Worm (Caenorhabditis elegans) whole organism, midembryonic: Measurements from ENCODE around the gene Y69E1A.8.

Experiments
- T22C8.4 ChIP-seq: fragments of 200-800 bp; sonication (Bioruptor generic); IDR thresholded peaks from 2 replicates; pipeline ENCODE4 v1.3.6; 2022; ENCODE audit warnings: missing genetic modification characterization, missing compliant biosample characterization
- cog-1 ChIP-seq: sonication (generic microtip); optimal IDR thresholded peaks from 2 replicates; lab custom pipeline; 2016; ENCODE audit warnings: missing genetic modification characterization, missing compliant biosample characterization
- flt-1 ChIP-seq: fragments of 200-800 bp; sonication (Bioruptor generic); IDR thresholded peaks from 2 replicates; pipeline ENCODE4 v1.3.6; 2022; ENCODE audit warnings: missing genetic modification characterization, missing compliant biosample characterization
- klf-2 ChIP-seq: fragments of 200-800 bp; sonication (Bioruptor generic); conservative IDR thresholded peaks from 2 replicates; pipeline ENCODE4 v1.3.6; 2022; ENCODE audit warnings: missing genetic modification reagents, missing genetic modification characterization, missing compliant biosample characterization
- med-1 ChIP-seq: sonication (generic microtip); optimal IDR thresholded peaks from 2 replicates; lab custom pipeline; 2017; ENCODE audit warnings: missing genetic modification characterization, mild to moderate bottlenecking, missing compliant biosample characterization, antibody characterized with exemption, missing genetic modification reagents; ENCODE audit not compliant: insufficient read depth
- ref-1 ChIP-seq: fragments of 200-800 bp; sonication (Bioruptor generic); conservative IDR thresholded peaks from 2 replicates; pipeline ENCODE4 v1.3.6; 2022; ENCODE audit warnings: missing genetic modification reagents, missing genetic modification characterization, missing compliant biosample characterization
- tab-1 ChIP-seq: fragments of 200-800 bp; sonication (Bioruptor generic); IDR thresholded peaks from 2 replicates; pipeline ENCODE4 v1.3.6; 2022; ENCODE audit warnings: missing genetic modification characterization, missing compliant biosample characterization
- ztf-23 ChIP-seq: fragments of 200-800 bp; sonication (Bioruptor generic); IDR thresholded peaks from 2 replicates; pipeline ENCODE4 v1.3.6; 2022; ENCODE audit warnings: missing genetic modification reagents, missing genetic modification characterization, missing compliant biosample characterization
- ztf-29 ChIP-seq: fragments of 200-800 bp; sonication (Bioruptor generic); IDR thresholded peaks from 2 replicates; pipeline ENCODE4 v1.3.6; 2022; ENCODE audit warnings: missing genetic modification reagents, missing genetic modification characterization, missing compliant biosample characterization

The Y69E1A.8 gene

DNA sequence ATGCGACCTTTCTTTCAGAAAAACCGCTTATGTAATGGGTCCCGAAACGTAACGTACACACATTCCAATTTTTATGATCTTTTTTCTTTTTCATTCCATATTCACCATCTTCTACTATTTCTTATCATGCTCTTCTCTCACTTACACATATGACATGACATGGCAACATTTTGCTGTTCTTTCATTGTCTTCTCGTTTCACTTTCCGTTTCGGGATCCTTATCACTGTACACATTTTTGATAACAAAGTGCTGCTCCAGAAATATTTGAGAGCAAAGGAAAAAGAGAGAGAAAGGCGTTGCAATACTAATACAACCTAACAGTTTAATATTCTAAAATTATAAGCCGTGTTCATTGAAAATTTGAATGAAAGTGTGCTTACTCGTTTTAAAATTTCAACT, 3.9 kb downstream of the Y69E1A.8 start:
- TF ChIP-seq ztf-29 (GFP tag; lab: Robert Waterston, UW) (no peak), flt-1 (GFP tag; lab: Robert Waterston, UW) (no peak), cog-1 (tag; lab: Kevin White, UChicago) (no peak), klf-2 (GFP tag; lab: Robert Waterston, UW) (no peak), med-1 (GFP tag; lab: Kevin White, UChicago) (no peak), ref-1 (GFP tag; lab: Robert Waterston, UW) (no peak), T22C8.4 (no peak), tab-1 (no peak), ztf-23 (GFP tag; lab: Robert Waterston, UW) (no peak)

DNA sequence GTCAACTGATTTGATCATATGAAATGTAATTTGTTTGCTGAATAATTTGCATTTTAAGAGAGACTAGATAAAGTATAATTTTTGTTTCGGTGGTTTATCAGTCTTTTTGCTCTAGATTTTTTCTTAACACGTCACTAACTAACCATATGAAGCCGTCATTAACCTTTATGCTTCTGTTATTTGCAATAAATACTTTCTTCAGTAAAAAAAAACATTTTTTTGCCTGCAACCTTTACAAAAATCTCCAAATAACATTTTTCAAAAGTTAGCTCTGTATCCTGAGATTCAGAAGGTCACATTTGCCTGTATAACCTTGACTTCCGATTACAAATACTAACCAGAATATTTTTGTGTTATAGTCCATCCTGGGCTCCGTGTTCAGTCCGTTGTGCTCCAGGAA, 4.4 kb downstream of the Y69E1A.8 start:
- TF ChIP-seq ztf-23 (GFP tag; lab: Robert Waterston, UW) (no peak), med-1 (GFP tag; lab: Kevin White, UChicago) (no peak), flt-1 (GFP tag; lab: Robert Waterston, UW) (no peak), cog-1 (tag; lab: Kevin White, UChicago) (no peak), tab-1 (no peak), klf-2 (GFP tag; lab: Robert Waterston, UW) (no peak), ref-1 (GFP tag; lab: Robert Waterston, UW) (no peak), T22C8.4 (no peak), ztf-29 (GFP tag; lab: Robert Waterston, UW) (no peak)

DNA sequence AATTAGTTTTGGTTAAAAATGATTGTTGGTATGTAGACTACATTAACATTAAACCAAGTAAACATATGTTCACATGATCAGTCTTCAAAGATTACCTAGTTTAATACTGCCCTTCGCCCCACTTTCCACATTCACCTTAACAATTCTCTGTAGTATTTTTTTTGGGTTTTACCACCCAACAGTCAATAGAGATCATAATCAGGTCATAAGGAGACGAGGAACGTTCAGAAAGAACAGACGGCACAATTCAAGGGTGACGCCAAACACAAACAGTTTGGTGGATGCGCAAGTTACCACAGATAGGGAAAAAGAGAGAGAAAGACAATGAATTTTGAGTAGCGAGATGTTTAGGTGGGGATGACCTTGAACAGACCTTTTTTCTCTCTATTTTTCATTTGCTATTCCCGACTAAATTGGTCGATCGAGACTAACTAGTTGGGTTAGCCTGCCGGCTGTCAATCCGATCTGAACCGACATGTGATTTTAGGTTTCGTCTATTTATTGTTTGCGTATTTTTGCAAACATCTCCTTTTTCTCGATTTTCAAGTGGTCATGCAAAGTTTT, 5.3 kb downstream of the Y69E1A.8 start:
- TF ChIP-seq cog-1 (tag; lab: Kevin White, UChicago) = no peak
- TF ChIP-seq tab-1 = no peak
- TF ChIP-seq med-1 (GFP tag; lab: Kevin White, UChicago) = no peak
- TF ChIP-seq ref-1 (GFP tag; lab: Robert Waterston, UW) = no peak
- no peak for TF ChIP-seq flt-1 (GFP tag; lab: Robert Waterston, UW)

DNA sequence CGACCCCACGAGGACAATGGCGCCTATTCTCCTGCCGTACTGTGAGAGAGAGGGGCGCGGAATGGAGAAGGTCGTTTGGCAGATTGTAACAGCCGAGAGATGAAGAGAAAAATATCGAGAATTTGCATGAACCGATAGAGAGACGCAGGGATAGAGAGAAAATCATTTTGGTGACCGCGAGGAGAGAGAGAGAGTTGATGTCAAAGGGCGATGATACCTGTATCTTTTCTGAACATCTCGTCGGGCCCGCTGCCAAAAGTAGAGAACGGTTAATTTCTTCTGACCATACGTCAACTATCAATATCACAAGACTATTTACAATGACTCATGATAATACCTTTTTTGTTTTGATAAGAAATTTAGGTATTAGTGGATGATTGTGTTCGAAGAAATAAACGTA, 9.6 kb downstream of the Y69E1A.8 start:
- TF ChIP-seq klf-2 (GFP tag; lab: Robert Waterston, UW) (no peak), T22C8.4 (no peak), ztf-29 (GFP tag; lab: Robert Waterston, UW) (no peak), cog-1 (tag; lab: Kevin White, UChicago) (no peak), med-1 (GFP tag; lab: Kevin White, UChicago) (no peak), flt-1 (GFP tag; lab: Robert Waterston, UW) (no peak), ref-1 (GFP tag; lab: Robert Waterston, UW) (no peak), tab-1 (no peak), ztf-23 (GFP tag; lab: Robert Waterston, UW) (no peak)

DNA sequence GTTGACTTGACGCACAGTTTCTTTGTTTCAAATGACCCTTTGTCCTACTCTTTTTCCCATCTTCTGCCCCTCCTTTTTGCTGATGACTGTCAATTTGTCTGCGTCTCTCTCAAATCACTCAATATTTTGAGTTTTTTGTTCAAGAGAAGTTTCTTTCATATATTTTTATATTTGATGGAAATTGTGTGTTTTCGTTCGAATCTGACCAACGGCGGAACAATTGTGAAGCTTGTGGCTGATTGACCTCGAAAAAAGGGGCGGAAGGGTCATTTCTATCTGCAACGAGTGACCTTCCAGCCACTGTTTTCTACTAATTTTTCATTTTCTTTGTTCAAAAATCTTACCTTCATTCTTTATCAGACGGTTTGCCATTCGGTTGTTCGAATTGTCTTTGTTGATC, 12.2 kb downstream of the Y69E1A.8 start:
- no peak for TF ChIP-seq ref-1 (GFP tag; lab: Robert Waterston, UW)
- TF ChIP-seq klf-2 (GFP tag; lab: Robert Waterston, UW) = no peak
- TF ChIP-seq tab-1 = no peak
- no peak for TF ChIP-seq med-1 (GFP tag; lab: Kevin White, UChicago)

DNA sequence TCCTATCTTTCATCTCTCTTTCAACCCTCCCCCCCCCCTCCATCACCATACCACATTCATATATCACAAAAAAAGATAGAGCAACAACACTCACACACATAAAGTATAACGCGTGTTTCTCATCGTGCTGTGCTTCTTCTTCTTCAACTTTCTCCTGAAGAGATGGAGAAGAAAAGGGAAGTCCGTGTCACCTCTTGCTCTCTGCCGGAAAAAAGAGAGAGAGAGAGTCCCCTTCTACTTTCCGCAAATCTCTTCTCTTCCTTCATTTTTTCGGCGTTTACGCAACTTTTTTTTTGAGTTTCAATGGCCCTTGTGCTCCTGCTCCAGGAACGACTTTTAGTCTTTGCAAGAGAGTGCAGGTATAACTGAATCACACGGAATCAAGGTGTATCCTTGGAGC, 13.3 kb downstream of the Y69E1A.8 start:
- TF ChIP-seq ztf-29 (GFP tag; lab: Robert Waterston, UW) = no peak
- no peak for TF ChIP-seq flt-1 (GFP tag; lab: Robert Waterston, UW)
- TF ChIP-seq tab-1 = no peak
- TF ChIP-seq klf-2 (GFP tag; lab: Robert Waterston, UW) = no peak
- no peak for TF ChIP-seq cog-1 (tag; lab: Kevin White, UChicago)
- TF ChIP-seq ref-1 (GFP tag; lab: Robert Waterston, UW) = no peak
- no peak for TF ChIP-seq med-1 (GFP tag; lab: Kevin White, UChicago)

DNA sequence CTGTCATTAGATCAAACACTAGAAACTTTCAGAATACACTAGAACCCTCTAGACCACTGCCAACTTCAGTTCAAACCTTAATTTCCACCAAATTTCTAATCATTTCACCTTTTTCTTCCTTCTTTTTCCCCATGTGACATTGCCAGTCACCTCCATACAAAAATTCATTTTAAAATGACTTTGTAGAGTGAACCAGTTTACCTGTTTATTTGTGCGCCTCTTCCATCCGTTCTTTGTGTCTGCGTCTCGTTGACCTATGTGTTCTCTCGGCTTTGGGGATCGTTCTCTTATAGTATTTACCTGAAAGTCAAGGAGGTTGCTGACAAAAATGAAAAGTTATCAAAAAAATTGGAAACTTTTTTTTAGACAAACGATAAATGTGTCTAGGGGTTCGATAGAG, 14.2 kb downstream of the Y69E1A.8 start:
- TF ChIP-seq ztf-29 (GFP tag; lab: Robert Waterston, UW) = no peak
- TF ChIP-seq med-1 (GFP tag; lab: Kevin White, UChicago) = no peak
- no peak for TF ChIP-seq klf-2 (GFP tag; lab: Robert Waterston, UW)
- no peak for TF ChIP-seq ref-1 (GFP tag; lab: Robert Waterston, UW)
- TF ChIP-seq tab-1 = no peak
- no peak for TF ChIP-seq ztf-23 (GFP tag; lab: Robert Waterston, UW)
- TF ChIP-seq flt-1 (GFP tag; lab: Robert Waterston, UW) = no peak
- no peak for TF ChIP-seq T22C8.4
- no peak for TF ChIP-seq cog-1 (tag; lab: Kevin White, UChicago)

DNA sequence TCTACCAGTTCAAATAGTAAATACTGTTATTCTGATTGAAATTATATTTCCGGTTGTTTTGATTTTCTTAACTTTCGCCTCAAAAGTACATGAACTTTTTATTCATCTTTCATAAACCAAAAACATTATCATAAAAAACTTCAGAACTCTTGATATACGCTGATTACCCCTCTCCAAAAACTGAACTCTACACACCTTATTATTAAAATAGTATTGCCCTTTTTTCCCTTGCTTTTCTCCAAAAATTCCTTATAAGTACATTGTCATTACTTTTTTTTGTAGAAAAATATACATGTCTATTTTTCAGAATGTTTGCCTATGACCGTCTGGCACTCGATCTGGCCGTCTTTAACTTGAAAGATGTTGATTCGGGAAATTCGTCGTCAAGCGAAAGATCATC, 15.4 kb downstream of the Y69E1A.8 start, which contains the start of gene Y43E12A.2:
Gene Y43E12A.2 (plus strand): TSS at position 301 of the 400 bp plus-strand sequence.
- TF ChIP-seq cog-1 (tag; lab: Kevin White, UChicago) (no peak), T22C8.4 (no peak), med-1 (GFP tag; lab: Kevin White, UChicago) (no peak), ztf-29 (GFP tag; lab: Robert Waterston, UW) (no peak), flt-1 (GFP tag; lab: Robert Waterston, UW) (no peak), ref-1 (GFP tag; lab: Robert Waterston, UW) (no peak)

DNA sequence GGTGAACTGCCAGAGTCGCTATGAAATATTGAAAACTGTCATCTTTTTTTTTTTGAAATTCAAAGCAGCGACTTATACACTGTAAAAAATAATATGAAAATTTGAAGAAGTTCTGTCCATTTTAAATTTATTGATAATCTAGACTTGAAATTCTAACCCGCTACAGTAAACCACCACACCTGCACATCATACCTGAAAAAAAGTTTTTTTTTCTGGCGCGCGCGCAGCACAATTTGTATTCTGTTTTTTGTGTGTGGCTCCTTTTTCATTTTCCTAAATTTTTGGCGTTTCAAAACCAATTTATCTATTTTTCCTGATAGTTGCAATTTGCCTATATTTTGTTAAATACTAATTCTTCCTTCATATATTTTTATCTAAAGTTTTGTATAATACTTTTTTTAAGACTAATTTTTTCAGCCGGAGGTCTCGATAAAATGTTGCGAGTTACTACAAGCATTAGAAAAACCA, 19.2 kb downstream of the Y69E1A.8 start, which contains the start of gene cyb-2.1:
Gene cyb-2.1 (plus strand): TSS at position 418 of the 468 bp plus-strand sequence.
- TF ChIP-seq ref-1 (GFP tag; lab: Robert Waterston, UW) = no peak
- TF ChIP-seq ztf-29 (GFP tag; lab: Robert Waterston, UW) = no peak
- TF ChIP-seq klf-2 (GFP tag; lab: Robert Waterston, UW) = no peak
- no peak for TF ChIP-seq tab-1
- TF ChIP-seq ztf-23 (GFP tag; lab: Robert Waterston, UW) = no peak
- TF ChIP-seq cog-1 (tag; lab: Kevin White, UChicago) = no peak
- TF ChIP-seq T22C8.4 = no peak
